Worm (Caenorhabditis elegans): ENCODE measurements around the gene F29B9.8.

The F29B9.8 gene

ce11 chrIV:4667835-4668234 is 20.4 kb downstream of the F29B9.8 start:
- TF ChIP-seq ceh-28 (tag; optimal IDR thresholded peaks at IDR 0.05) (no peak), dmd-9 (GFP tag; IDR thresholded peaks at IDR 0.05) (no peak), spr-3 (GFP tag; optimal IDR thresholded peaks at IDR 0.05) (no peak), ztf-7 (tag; optimal IDR thresholded peaks at IDR 0.05) (no peak), nhr-76 (tag; optimal IDR thresholded peaks at IDR 0.05) (no peak), lir-3 (tag; optimal IDR thresholded peaks at IDR 0.05) (no peak), madf-5 (GFP tag; IDR thresholded peaks at IDR 0.05) (no peak), ceh-44 (GFP tag; IDR thresholded peaks at IDR 0.05) (no peak), unc-39 (tag; optimal IDR thresholded peaks at IDR 0.05) (no peak), cey-2 (tag; optimal IDR thresholded peaks at IDR 0.05; ENCODE audit: borderline replicate concordance, insufficient read depth) (no peak), lin-38 (GFP tag; IDR thresholded peaks at IDR 0.05) (no peak), dmd-8 (GFP tag; IDR thresholded peaks at IDR 0.05) (no peak), F37D6.2 (tag; optimal IDR thresholded peaks at IDR 0.05) (no peak), Y5F2A.4 (GFP tag; optimal IDR thresholded peaks at IDR 0.05) (no peak), dmd-6 (GFP tag; IDR thresholded peaks at IDR 0.05) (no peak), daf-8 (GFP tag; IDR thresholded peaks at IDR 0.05) (no peak), snpc-4 (tag; optimal IDR thresholded peaks at IDR 0.05) (no peak), madf-9 (GFP tag; conservative IDR thresholded peaks at IDR 0.05) (no peak), hlh-11 (tag; optimal IDR thresholded peaks at IDR 0.05) (no peak)

DNA sequence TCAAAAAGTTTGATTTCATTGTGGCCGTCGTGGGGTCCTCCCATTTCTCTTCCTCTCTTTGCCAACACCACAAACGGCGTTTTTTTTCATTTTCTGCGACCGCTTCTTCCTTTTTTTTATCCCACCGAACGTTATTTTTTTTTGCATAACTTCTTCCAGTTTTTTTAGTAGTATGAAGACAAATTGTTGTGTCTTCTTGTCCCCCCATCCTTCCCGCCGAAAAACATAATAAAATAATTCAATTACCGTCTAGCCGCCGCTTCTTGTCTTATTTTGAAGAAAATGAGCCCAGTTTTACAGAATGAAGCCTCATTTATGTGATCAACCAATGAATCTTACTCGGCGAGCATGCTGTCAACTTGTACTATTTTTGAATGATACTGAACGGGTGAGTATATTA is 21.8 kb downstream of the F29B9.8 start, which contains the start of gene F29B9.12:
Gene F29B9.12 (plus strand): TSS at position 301 of the 400 bp plus-strand sequence.
- TF ChIP-seq T26A8.4 (GFP tag; IDR thresholded peaks at IDR 0.05), result no peak
- no peak for TF ChIP-seq lir-3 (tag; optimal IDR thresholded peaks at IDR 0.05)
- TF ChIP-seq R02D3.7 (tag; optimal IDR thresholded peaks at IDR 0.05), result no peak
- TF ChIP-seq ZK337.2 (GFP tag; IDR thresholded peaks at IDR 0.05), result no peak
- no peak for TF ChIP-seq ceh-82 (tag; optimal IDR thresholded peaks at IDR 0.05)
- TF ChIP-seq dmd-6 (GFP tag; IDR thresholded peaks at IDR 0.05), result no peak
- no peak for TF ChIP-seq ztf-11 (tag; optimal IDR thresholded peaks at IDR 0.05)
- no peak for TF ChIP-seq hlh-30 (tag; optimal IDR thresholded peaks at IDR 0.05; ENCODE audit: insufficient read depth)
- no peak for TF ChIP-seq Y105C5A.15 (GFP tag; IDR thresholded peaks at IDR 0.05)
- TF ChIP-seq ceh-62 (tag; optimal IDR thresholded peaks at IDR 0.05), result no peak
- TF ChIP-seq hlh-11 (tag; optimal IDR thresholded peaks at IDR 0.05), result no peak
- TF ChIP-seq lin-38 (GFP tag; IDR thresholded peaks at IDR 0.05), result no peak
- no peak for TF ChIP-seq ces-1 (GFP tag; optimal IDR thresholded peaks at IDR 0.05)
- no peak for TF ChIP-seq zip-11 (GFP tag; IDR thresholded peaks at IDR 0.05)
- no peak for TF ChIP-seq nhr-111 (GFP tag; optimal IDR thresholded peaks at IDR 0.05)
- TF ChIP-seq lin-13 (GFP tag; optimal IDR thresholded peaks at IDR 0.05), result no peak
- TF ChIP-seq nhr-10 (tag; optimal IDR thresholded peaks at IDR 0.05), result no peak
- TF ChIP-seq Y5F2A.4 (GFP tag; optimal IDR thresholded peaks at IDR 0.05), result no peak
- TF ChIP-seq ceh-32 (tag; optimal IDR thresholded peaks at IDR 0.05; ENCODE audit: poor library complexity), result no peak

ce11 chrIV:4673332-4673731 is 25.8 kb downstream of the F29B9.8 start:
- TF ChIP-seq egl-43 (GFP tag; IDR thresholded peaks at IDR 0.05), result no peak
- TF ChIP-seq ceh-44 (GFP tag; IDR thresholded peaks at IDR 0.05), result no peak
- no peak for TF ChIP-seq T26A8.4 (GFP tag; IDR thresholded peaks at IDR 0.05)
- no peak for TF ChIP-seq egl-27 (tag; optimal IDR thresholded peaks at IDR 0.05)
- no peak for TF ChIP-seq zip-2 (tag; optimal IDR thresholded peaks at IDR 0.05)
- no peak for TF ChIP-seq zip-11 (GFP tag; IDR thresholded peaks at IDR 0.05)
- TF ChIP-seq ceh-82 (tag; optimal IDR thresholded peaks at IDR 0.05), result no peak
- no peak for TF ChIP-seq T20F7.1 (GFP tag; optimal IDR thresholded peaks at IDR 0.05)
- TF ChIP-seq sdz-12 (GFP tag; optimal IDR thresholded peaks at IDR 0.05), result no peak
- no peak for TF ChIP-seq fkh-10 (GFP tag; optimal IDR thresholded peaks at IDR 0.05)
- TF ChIP-seq mes-2 (tag; optimal IDR thresholded peaks at IDR 0.05; ENCODE audit: poor library complexity, severe bottlenecking), result no peak
- TF ChIP-seq hlh-11 (tag; optimal IDR thresholded peaks at IDR 0.05), result no peak
- no peak for TF ChIP-seq Y5F2A.4 (GFP tag; optimal IDR thresholded peaks at IDR 0.05)
